Fruit fly (Drosophila melanogaster) whole organism, embryonic: ENCODE results near the gene CG31683.

Source experiments
- B-H2 ChIP-seq: fragments of 200-800 bp; sonication (Bioruptor generic); optimal IDR thresholded peaks from 2 replicates; lab custom pipeline; 2018; ENCODE audit warnings: missing biosample characterization, mild to moderate bottlenecking, missing genetic modification characterization
- CG11696 ChIP-seq: fragments of 200-800 bp; sonication (Bioruptor generic); IDR thresholded peaks from 2 replicates; pipeline ENCODE4 v1.3.6; 2022; ENCODE audit warnings: missing biosample characterization, missing genetic modification characterization
- CG12299 ChIP-seq: fragments of 200-800 bp; sonication (Bioruptor generic); optimal IDR thresholded peaks from 2 replicates; lab custom pipeline; 2018; ENCODE audit warnings: missing biosample characterization, mild to moderate bottlenecking, missing genetic modification characterization
- CG12769 ChIP-seq: fragments of 200-800 bp; sonication (Bioruptor generic); optimal IDR thresholded peaks from 2 replicates; lab custom pipeline; 2019; ENCODE audit warnings: missing biosample characterization, mild to moderate bottlenecking, missing genetic modification characterization, moderate library complexity
- CG13123 ChIP-seq: fragments of 200-800 bp; sonication (Bioruptor generic); optimal IDR thresholded peaks from 2 replicates; lab custom pipeline; 2016; ENCODE audit warnings: missing biosample characterization, missing genetic modification characterization
- CG13624 ChIP-seq: fragments of 200-800 bp; sonication (Bioruptor generic); optimal IDR thresholded peaks from 2 replicates; lab custom pipeline; 2016; ENCODE audit warnings: missing biosample characterization, missing genetic modification characterization
- CG15601 ChIP-seq: fragments of 200-800 bp; sonication (Bioruptor generic); optimal IDR thresholded peaks from 3 replicates; lab custom pipeline; 2019; ENCODE audit warnings: missing biosample characterization, mild to moderate bottlenecking, missing genetic modification characterization, moderate library complexity
- CG17829 ChIP-seq: fragments of 200-800 bp; optimal IDR thresholded peaks from 2 replicates; lab custom pipeline; 2019; ENCODE audit warnings: missing biosample characterization, mild to moderate bottlenecking, missing genetic modification characterization, moderate library complexity
- CG2116 ChIP-seq: fragments of 200-800 bp; sonication (Bioruptor generic); optimal IDR thresholded peaks from 3 replicates; lab custom pipeline; 2018; ENCODE audit warnings: missing biosample characterization, mild to moderate bottlenecking, missing genetic modification characterization
- CG6683 ChIP-seq: fragments of 200-800 bp; sonication (Bioruptor generic); optimal IDR thresholded peaks from 2 replicates; lab custom pipeline; 2017; ENCODE audit warnings: missing biosample characterization, mild to moderate bottlenecking, missing genetic modification characterization, missing genetic modification reagents
- CG7357 ChIP-seq: fragments of 200-800 bp; sonication (Bioruptor generic); IDR thresholded peaks from 3 replicates; pipeline ENCODE4 v1.3.6; 2022; ENCODE audit warnings: missing biosample characterization, missing genetic modification characterization
- CG8359 ChIP-seq: fragments of 200-800 bp; sonication (Bioruptor generic); optimal IDR thresholded peaks from 2 replicates; lab custom pipeline; 2017; ENCODE audit warnings: missing biosample characterization, mild to moderate bottlenecking, missing genetic modification characterization, borderline replicate concordance
- CG9797 ChIP-seq: fragments of 200-800 bp; sonication (Bioruptor generic); optimal IDR thresholded peaks from 3 replicates; lab custom pipeline; 2018; ENCODE audit warnings: missing biosample characterization, mild to moderate bottlenecking, missing genetic modification characterization
- CkIIα-i1 ChIP-seq: fragments of 200-800 bp; sonication (Bioruptor generic); IDR thresholded peaks from 2 replicates; pipeline ENCODE4 v1.3.6; 2022; ENCODE audit warnings: missing biosample characterization, missing genetic modification characterization
- Deaf1 ChIP-seq: fragments of 200-800 bp; optimal IDR thresholded peaks from 3 replicates; lab custom pipeline; 2019; ENCODE audit warnings: missing biosample characterization, mild to moderate bottlenecking, missing genetic modification characterization, moderate library complexity
- Dll ChIP-seq: fragments of 200-800 bp; sonication (Bioruptor generic); IDR thresholded peaks from 4 replicates; pipeline ENCODE4 v1.3.6; 2022; ENCODE audit warnings: missing biosample characterization, missing genetic modification characterization; ENCODE audit not compliant: partially characterized antibody
- E2f1 ChIP-seq: fragments of 200-800 bp; sonication (Bioruptor generic); IDR thresholded peaks from 2 replicates; pipeline ENCODE4 v1.3.6; 2022; ENCODE audit warnings: missing biosample characterization, missing genetic modification characterization
- E2f2 ChIP-seq: fragments of 200-800 bp; sonication (Bioruptor generic); IDR thresholded peaks from 2 replicates; pipeline ENCODE4 v1.3.6; 2022; ENCODE audit warnings: missing biosample characterization, missing genetic modification characterization
- Ets65A ChIP-seq: fragments of 200-800 bp; sonication (Bioruptor generic); peaks from one replicate; lab custom pipeline; 2016; ENCODE audit warnings: missing biosample characterization, missing genetic modification characterization
- Ets97D ChIP-seq: fragments of 200-800 bp; sonication (Bioruptor generic); optimal IDR thresholded peaks from 3 replicates; lab custom pipeline; 2016; ENCODE audit warnings: missing biosample characterization, missing genetic modification characterization
- Fer2 ChIP-seq: fragments of 200-800 bp; sonication (Bioruptor generic); optimal IDR thresholded peaks from 2 replicates; lab custom pipeline; 2018; ENCODE audit warnings: missing biosample characterization, mild to moderate bottlenecking, missing genetic modification characterization, moderate library complexity
- HLHmδ ChIP-seq: fragments of 200-800 bp; sonication (Bioruptor generic); optimal IDR thresholded peaks from 2 replicates; lab custom pipeline; 2018; ENCODE audit warnings: missing biosample characterization, mild to moderate bottlenecking, missing genetic modification characterization, moderate library complexity
- Hmr ChIP-seq: fragments of 200-800 bp; sonication (Bioruptor generic); optimal IDR thresholded peaks from 3 replicates; lab custom pipeline; 2017; ENCODE audit warnings: mild to moderate bottlenecking, missing biosample characterization, missing genetic modification reagents, missing genetic modification characterization
- Hmx ChIP-seq: fragments of 200-800 bp; sonication (Bioruptor generic); optimal IDR thresholded peaks from 2 replicates; lab custom pipeline; 2016; ENCODE audit warnings: missing biosample characterization, missing genetic modification characterization
- Max ChIP-seq: fragments of 200-800 bp; sonication (Bioruptor generic); optimal IDR thresholded peaks from 2 replicates; lab custom pipeline; 2016; ENCODE audit warnings: missing biosample characterization, mild to moderate bottlenecking, missing genetic modification characterization
- Meics ChIP-seq: fragments of 200-800 bp; sonication (Bioruptor generic); optimal IDR thresholded peaks from 2 replicates; lab custom pipeline; 2017; ENCODE audit warnings: missing biosample characterization, mild to moderate bottlenecking, missing genetic modification characterization
- NC2β ChIP-seq: fragments of 200-800 bp; sonication (Bioruptor generic); optimal IDR thresholded peaks from 2 replicates; lab custom pipeline; 2016; ENCODE audit warnings: missing biosample characterization, missing genetic modification characterization
- Pdp1 ChIP-seq, 2 experiments: fragments of 200-800 bp; sonication (Bioruptor generic); optimal IDR thresholded peaks; 3 replicates each; lab custom pipeline; 2016; ENCODE audit warnings: missing biosample characterization in 2 of 2, missing genetic modification characterization in 2 of 2, mild to moderate bottlenecking in 1 of 2, moderate library complexity in 1 of 2
- Poxn ChIP-seq: fragments of 200-800 bp; sonication (Bioruptor generic); IDR thresholded peaks from 2 replicates; pipeline ENCODE4 v1.3.6; 2022; ENCODE audit warnings: missing biosample characterization, missing genetic modification characterization
- Ptx1 ChIP-seq: fragments of 200-800 bp; sonication (Bioruptor generic); IDR thresholded peaks from 2 replicates; pipeline ENCODE4 v1.3.6; 2022; ENCODE audit warnings: missing biosample characterization, missing genetic modification characterization
- Ssrp ChIP-seq: fragments of 200-800 bp; sonication (Bioruptor generic); optimal IDR thresholded peaks from 2 replicates; lab custom pipeline; 2018; ENCODE audit warnings: missing biosample characterization, mild to moderate bottlenecking, missing genetic modification characterization, moderate library complexity
- YL-1 ChIP-seq: fragments of 200-800 bp; sonication (Bioruptor generic); optimal IDR thresholded peaks from 3 replicates; lab custom pipeline; 2017; ENCODE audit warnings: missing biosample characterization, mild to moderate bottlenecking, missing genetic modification characterization
- bbx ChIP-seq: fragments of 200-800 bp; sonication (Bioruptor generic); IDR thresholded peaks from 2 replicates; pipeline ENCODE4 v1.3.6; 2022; ENCODE audit warnings: missing biosample characterization, missing genetic modification characterization; ENCODE audit not compliant: partially characterized antibody
- ci ChIP-seq: fragments of 200-800 bp; sonication (Bioruptor generic); IDR thresholded peaks from 3 replicates; pipeline ENCODE4 v1.3.6; 2022; ENCODE audit warnings: missing biosample characterization, missing genetic modification characterization
- cwo ChIP-seq: fragments of 200-800 bp; sonication (Bioruptor generic); optimal IDR thresholded peaks from 3 replicates; lab custom pipeline; 2017; ENCODE audit warnings: missing biosample characterization, missing genetic modification characterization, mild to moderate bottlenecking, moderate library complexity, missing genetic modification reagents
- dm ChIP-seq: fragments of 200-800 bp; sonication (Bioruptor generic); optimal IDR thresholded peaks from 3 replicates; lab custom pipeline; 2016; ENCODE audit warnings: missing biosample characterization, missing genetic modification characterization
- exex ChIP-seq: fragments of 200-800 bp; sonication (Bioruptor generic); optimal IDR thresholded peaks from 4 replicates; lab custom pipeline; 2018; ENCODE audit warnings: missing biosample characterization, mild to moderate bottlenecking, missing genetic modification characterization, moderate library complexity
- gcm2 ChIP-seq: fragments of 200-800 bp; sonication (Bioruptor generic); optimal IDR thresholded peaks from 2 replicates; lab custom pipeline; 2016; ENCODE audit warnings: missing biosample characterization, missing genetic modification characterization
- gfzf ChIP-seq: fragments of 200-800 bp; sonication (Bioruptor generic); optimal IDR thresholded peaks from 2 replicates; lab custom pipeline; 2016; ENCODE audit warnings: missing biosample characterization, mild to moderate bottlenecking, missing genetic modification characterization, moderate library complexity
- insv ChIP-seq, 2 experiments: fragments of 200-800 bp; sonication (Bioruptor generic); optimal IDR thresholded peaks; 3 replicates each; lab custom pipeline; 2016 to 2018; ENCODE audit warnings: missing biosample characterization in 2 of 2, missing genetic modification characterization in 2 of 2
- mirr ChIP-seq: fragments of 200-800 bp; sonication (Bioruptor generic); optimal IDR thresholded peaks from 3 replicates; lab custom pipeline; 2018; ENCODE audit warnings: missing biosample characterization, mild to moderate bottlenecking, missing genetic modification characterization
- nau ChIP-seq: fragments of 200-800 bp; sonication (Bioruptor generic); optimal IDR thresholded peaks from 3 replicates; lab custom pipeline; 2017; ENCODE audit warnings: missing biosample characterization, mild to moderate bottlenecking, missing genetic modification characterization, missing genetic modification reagents
- odd ChIP-seq: fragments of 200-800 bp; sonication (Bioruptor generic); optimal IDR thresholded peaks from 2 replicates; lab custom pipeline; 2017; ENCODE audit warnings: missing biosample characterization, mild to moderate bottlenecking, missing genetic modification characterization
- onecut ChIP-seq: fragments of 200-800 bp; sonication (Bioruptor generic); IDR thresholded peaks from 2 replicates; pipeline ENCODE4 v1.3.6; 2022; ENCODE audit warnings: missing biosample characterization, missing genetic modification characterization
- pzg ChIP-seq: fragments of 200-800 bp; sonication (Bioruptor generic); optimal IDR thresholded peaks from 3 replicates; lab custom pipeline; 2018; ENCODE audit warnings: missing biosample characterization, mild to moderate bottlenecking, missing genetic modification characterization, moderate library complexity
- salm ChIP-seq: fragments of 200-800 bp; sonication (Bioruptor generic); optimal IDR thresholded peaks from 2 replicates; lab custom pipeline; 2018; ENCODE audit warnings: missing biosample characterization, mild to moderate bottlenecking, missing genetic modification characterization
- stc ChIP-seq: fragments of 200-800 bp; sonication (Bioruptor generic); IDR thresholded peaks from 2 replicates; pipeline ENCODE4 v1.3.6; 2022; ENCODE audit warnings: missing biosample characterization, missing genetic modification characterization

CG31683 gene

dm6 chr2L:20431210-20431609 lies 18.6 kb downstream of the CG31683 start (continued):
- TF ChIP-seq Meics (no peak), ci (GFP tag; lab: Robert Waterston, UW) (0 out of 3 replicates have a peak, but pooled peaks have one; percentile 38), CG2116 (GFP tag; lab: Kevin White, UChicago) (no peak), CG15601 (tag; lab: Kevin White, UChicago) (no peak), CG13123 (GFP tag; lab: Kevin White, UChicago) (no peak), NC2β (GFP tag; lab: Kevin White, UChicago) (no peak), CG7357 (GFP tag; lab: Robert Waterston, UW) (no peak), Fer2 (no peak), Ets97D (no peak), CkIIα-i1 (GFP tag; lab: Robert Waterston, UW) (no peak), Poxn (no peak), stc (GFP tag; lab: Robert Waterston, UW) (no peak), B-H2 (GFP tag; lab: Kevin White, UChicago) (no peak), gcm2 (GFP tag; lab: Kevin White, UChicago) (no peak), HLHmδ (GFP tag; lab: Kevin White, UChicago) (no peak), Hmr (no peak)

dm6 chr2L:20429458-20429857 lies 20.3 kb downstream of the CG31683 start:
- TF ChIP-seq insv (GFP tag; optimal IDR thresholded peaks at IDR 0.05; lab: Kevin White, UChicago) (peak; percentile 15 to 87), onecut (0 out of 2 replicates have a peak, but pooled peaks have one; percentile 10), Ets65A (GFP tag; lab: Kevin White, UChicago) (peak; percentile 56), Ssrp (no peak)

dm6 chr2L:20428756-20429408 lies 20.9 kb downstream of the CG31683 start:
- TF ChIP-seq cwo (GFP tag; lab: Kevin White, UChicago) = no peak
- TF ChIP-seq odd (GFP tag; lab: Kevin White, UChicago) = peak; percentile 16
- peak; percentile 1 for TF ChIP-seq CG13624 (GFP tag; lab: Kevin White, UChicago)
- peak; percentile 22 for TF ChIP-seq YL-1 (GFP tag; lab: Kevin White, UChicago)
- peak; percentile 42 for TF ChIP-seq nau (GFP tag; lab: Kevin White, UChicago)
- peak; percentile 64; the same call in 1 of the 3 replicates for TF ChIP-seq ci (GFP tag; lab: Robert Waterston, UW)
- peak; percentile 67 for TF ChIP-seq CG12769
- peak; percentile 17 for TF ChIP-seq Hmr
- no peak for TF ChIP-seq CG6683 (GFP tag; lab: Kevin White, UChicago)
- peak; percentile 48 for TF ChIP-seq mirr (GFP tag; lab: Kevin White, UChicago)
- peak; percentile 45 for TF ChIP-seq pzg (GFP tag; lab: Kevin White, UChicago)
- peak; percentile 17 for TF ChIP-seq CG9797 (GFP tag; lab: Kevin White, UChicago)
- peak; percentile 0 for TF ChIP-seq CG17829 (tag; lab: Kevin White, UChicago)
- TF ChIP-seq E2f2 (GFP tag; lab: Robert Waterston, UW) = peak; percentile 85
- TF ChIP-seq CG12299 = no peak
- TF ChIP-seq Max (GFP tag; lab: Kevin White, UChicago) = peak; percentile 24
- TF ChIP-seq bbx (GFP tag; lab: Robert Waterston, UW) = peak; percentile 10; the same call in 1 of the 2 replicates
- TF ChIP-seq salm (tag; lab: Kevin White, UChicago) = peak; percentile 17
- TF ChIP-seq Ptx1 = no peak
- TF ChIP-seq dm (GFP tag; lab: Kevin White, UChicago) = peak; percentile 48
- peak; percentile 27 for TF ChIP-seq exex (tag; lab: Kevin White, UChicago)
- peak in 1 of 2 experiments; percentile 73 for TF ChIP-seq Pdp1 (GFP tag; optimal IDR thresholded peaks at IDR 0.05; lab: Kevin White, UChicago)
- no peak for TF ChIP-seq Hmx (GFP tag; lab: Kevin White, UChicago)
- TF ChIP-seq gfzf (GFP tag; lab: Kevin White, UChicago) = peak; percentile 34
- TF ChIP-seq Dll = peak; percentile 35; the same call in 1 of the 4 replicates
- TF ChIP-seq E2f1 (GFP tag; lab: Robert Waterston, UW) = peak; percentile 73; the same call in 1 of the 2 replicates
- peak; percentile 16 for TF ChIP-seq Deaf1 (tag; lab: Kevin White, UChicago)
- no peak; the same call in 1 of the 2 replicates for TF ChIP-seq CG11696 (GFP tag; lab: Robert Waterston, UW)
- no peak for TF ChIP-seq CG8359 (GFP tag; lab: Kevin White, UChicago)
